Fruit fly (Drosophila melanogaster) whole organism, embryonic: ENCODE measurements around the gene CG31960.
A peak's percentile ranks its signal among the peaks of the same experiment; 100 is the strongest.

Experiments
- ATbp ChIP-seq: fragments of 200-800 bp; sonication (Bioruptor generic); optimal IDR thresholded peaks from 2 replicates; lab custom pipeline; 2017; ENCODE audit warnings: missing biosample characterization, mild to moderate bottlenecking, missing genetic modification characterization, missing genetic modification reagents
- B-H2 ChIP-seq: fragments of 200-800 bp; sonication (Bioruptor generic); optimal IDR thresholded peaks from 2 replicates; lab custom pipeline; 2018; ENCODE audit warnings: missing biosample characterization, mild to moderate bottlenecking, missing genetic modification characterization
- Bgb ChIP-seq: fragments of 200-800 bp; sonication (Bioruptor generic); IDR thresholded peaks from 2 replicates; pipeline ENCODE4 v1.3.6; 2022; ENCODE audit warnings: missing biosample characterization, missing genetic modification characterization; ENCODE audit not compliant: partially characterized antibody
- CG11695 ChIP-seq: fragments of 200-800 bp; sonication (Bioruptor generic); IDR thresholded peaks from 3 replicates; pipeline ENCODE4 v1.3.6; 2022; ENCODE audit warnings: missing biosample characterization, missing genetic modification characterization
- CG12391 ChIP-seq: fragments of 200-800 bp; sonication (Bioruptor generic); optimal IDR thresholded peaks from 3 replicates; lab custom pipeline; 2018; ENCODE audit warnings: missing biosample characterization, mild to moderate bottlenecking, missing genetic modification characterization, moderate library complexity
- CG13624 ChIP-seq: fragments of 200-800 bp; sonication (Bioruptor generic); optimal IDR thresholded peaks from 2 replicates; lab custom pipeline; 2016; ENCODE audit warnings: missing biosample characterization, missing genetic modification characterization
- CG14710 ChIP-seq: fragments of 200-800 bp; sonication (Bioruptor generic); optimal IDR thresholded peaks from 3 replicates; lab custom pipeline; 2019; ENCODE audit warnings: missing biosample characterization, mild to moderate bottlenecking, missing genetic modification characterization, moderate library complexity
- CG14860 ChIP-seq: fragments of 200-800 bp; sonication (Bioruptor generic); IDR thresholded peaks from 3 replicates; pipeline ENCODE4 v1.3.6; 2022; ENCODE audit warnings: missing biosample characterization, missing genetic modification characterization; ENCODE audit not compliant: partially characterized antibody
- CG14965 ChIP-seq: fragments of 200-800 bp; sonication (Bioruptor generic); optimal IDR thresholded peaks from 2 replicates; lab custom pipeline; 2016; ENCODE audit warnings: missing biosample characterization, missing genetic modification characterization, borderline replicate concordance
- CG15696 ChIP-seq: fragments of 200-800 bp; sonication (Bioruptor generic); optimal IDR thresholded peaks from 2 replicates; lab custom pipeline; 2019; ENCODE audit warnings: missing biosample characterization, mild to moderate bottlenecking, missing genetic modification characterization, moderate library complexity
- CG17829 ChIP-seq: fragments of 200-800 bp; optimal IDR thresholded peaks from 2 replicates; lab custom pipeline; 2019; ENCODE audit warnings: missing biosample characterization, mild to moderate bottlenecking, missing genetic modification characterization, moderate library complexity
- CG17912 ChIP-seq: fragments of 200-800 bp; sonication (Bioruptor generic); optimal IDR thresholded peaks from 2 replicates; lab custom pipeline; 2018; ENCODE audit warnings: missing biosample characterization, mild to moderate bottlenecking, missing genetic modification characterization
- CG2129 ChIP-seq: fragments of 200-800 bp; sonication (Bioruptor generic); IDR thresholded peaks from 2 replicates; pipeline ENCODE4 v1.3.6; 2022; ENCODE audit warnings: missing biosample characterization, missing genetic modification characterization; ENCODE audit not compliant: partially characterized antibody
- CG7745 ChIP-seq: fragments of 200-800 bp; sonication (Bioruptor generic); optimal IDR thresholded peaks from 2 replicates; lab custom pipeline; 2018; ENCODE audit warnings: missing biosample characterization, mild to moderate bottlenecking, missing genetic modification characterization, moderate library complexity
- CG8281 ChIP-seq: fragments of 200-800 bp; sonication (Bioruptor generic); optimal IDR thresholded peaks from 2 replicates; lab custom pipeline; 2018; ENCODE audit warnings: missing biosample characterization, mild to moderate bottlenecking, missing genetic modification characterization, moderate library complexity
- CG8290 ChIP-seq, 3 experiments: fragments of 200-800 bp; sonication (Bioruptor generic); optimal IDR thresholded peaks; 2 replicates each; lab custom pipeline; 2016 to 2019; ENCODE audit warnings: missing biosample characterization in 3 of 3, missing genetic modification characterization in 3 of 3, mild to moderate bottlenecking in 2 of 3, moderate library complexity in 1 of 3
- CG9437 ChIP-seq: fragments of 200-800 bp; sonication (Bioruptor generic); optimal IDR thresholded peaks from 2 replicates; lab custom pipeline; 2018; ENCODE audit warnings: missing biosample characterization, mild to moderate bottlenecking, missing genetic modification characterization
- CG9727 ChIP-seq: fragments of 200-800 bp; sonication (Bioruptor generic); optimal IDR thresholded peaks from 3 replicates; lab custom pipeline; 2017; ENCODE audit warnings: missing biosample characterization, mild to moderate bottlenecking, missing genetic modification characterization
- D ChIP-seq, 2 experiments: fragments of 200-800 bp in 1 of 2; fragments of >200 bp in 1 of 2; sonication (Bioruptor generic) in 1 of 2; optimal IDR thresholded peaks; 2 replicates in 1 of 2; 3 replicates in 1 of 2; lab custom pipeline; 2017; ENCODE audit warnings: mild to moderate bottlenecking in 1 of 2, missing biosample characterization in 1 of 2, missing genetic modification characterization in 1 of 2, missing genetic modification reagents in 1 of 2
- ERR ChIP-seq: fragments of 200-800 bp; sonication (Bioruptor generic); optimal IDR thresholded peaks from 2 replicates; lab custom pipeline; 2016; ENCODE audit warnings: missing biosample characterization, missing genetic modification characterization
- HmgD ChIP-seq: fragments of 200-800 bp; sonication (Bioruptor generic); optimal IDR thresholded peaks from 3 replicates; lab custom pipeline; 2016; ENCODE audit warnings: missing biosample characterization, missing genetic modification characterization
- Max ChIP-seq: fragments of 200-800 bp; sonication (Bioruptor generic); optimal IDR thresholded peaks from 2 replicates; lab custom pipeline; 2016; ENCODE audit warnings: missing biosample characterization, mild to moderate bottlenecking, missing genetic modification characterization
- Opbp ChIP-seq: fragments of 200-800 bp; sonication (Bioruptor generic); IDR thresholded peaks from 3 replicates; pipeline ENCODE4 v1.3.6; 2022; ENCODE audit warnings: missing biosample characterization, missing genetic modification characterization; ENCODE audit not compliant: partially characterized antibody
- Scr ChIP-seq: fragments of 200-800 bp; sonication (Bioruptor generic); IDR thresholded peaks from 2 replicates; pipeline ENCODE4 v1.3.6; 2022; ENCODE audit warnings: missing biosample characterization, missing genetic modification characterization; ENCODE audit not compliant: partially characterized antibody
- Xrp1 ChIP-seq: fragments of 200-800 bp; sonication (Bioruptor generic); IDR thresholded peaks from 2 replicates; pipeline ENCODE4 v1.3.6; 2022; ENCODE audit warnings: missing biosample characterization, missing genetic modification characterization
- amos ChIP-seq: fragments of 200-800 bp; sonication (Bioruptor generic); IDR thresholded peaks from 2 replicates; pipeline ENCODE4 v1.3.6; 2022; ENCODE audit warnings: missing biosample characterization, missing genetic modification characterization; ENCODE audit not compliant: partially characterized antibody
- ara ChIP-seq: fragments of 200-800 bp; sonication (Bioruptor generic); IDR thresholded peaks from 2 replicates; pipeline ENCODE4 v1.3.6; 2022; ENCODE audit warnings: missing biosample characterization, missing genetic modification characterization
- ase ChIP-seq: fragments of 200-800 bp; sonication (Bioruptor generic); IDR thresholded peaks from 3 replicates; pipeline ENCODE4 v1.3.6; 2022; ENCODE audit warnings: missing biosample characterization, missing genetic modification characterization
- bowl ChIP-seq: fragments of 200-800 bp; sonication (Bioruptor generic); IDR thresholded peaks from 2 replicates; pipeline ENCODE4 v1.3.6; 2022; ENCODE audit warnings: missing biosample characterization, missing genetic modification characterization
- gsb-n ChIP-seq: fragments of 200-800 bp; sonication (Bioruptor generic); optimal IDR thresholded peaks from 3 replicates; lab custom pipeline; 2018; ENCODE audit warnings: missing biosample characterization, mild to moderate bottlenecking, missing genetic modification characterization
- gt ChIP-seq: fragments of 200-800 bp; sonication (Bioruptor generic); IDR thresholded peaks from 2 replicates; pipeline ENCODE4 v1.3.6; 2022; ENCODE audit warnings: missing biosample characterization, missing genetic modification characterization
- jumu ChIP-seq: fragments of 200-800 bp; sonication (Bioruptor generic); optimal IDR thresholded peaks from 3 replicates; lab custom pipeline; 2016; ENCODE audit warnings: missing biosample characterization, missing genetic modification characterization
- lab ChIP-seq: fragments of 200-800 bp; sonication (Bioruptor generic); optimal IDR thresholded peaks from 3 replicates; lab custom pipeline; 2017; ENCODE audit warnings: missing biosample characterization, missing genetic modification characterization, mild to moderate bottlenecking, moderate library complexity, missing genetic modification reagents
- lilli ChIP-seq: fragments of 200-800 bp; sonication (Bioruptor generic); optimal IDR thresholded peaks from 3 replicates; lab custom pipeline; 2016; ENCODE audit warnings: missing biosample characterization, missing genetic modification characterization
- onecut ChIP-seq: fragments of 200-800 bp; sonication (Bioruptor generic); IDR thresholded peaks from 2 replicates; pipeline ENCODE4 v1.3.6; 2022; ENCODE audit warnings: missing biosample characterization, missing genetic modification characterization
- pan ChIP-seq, 4 experiments: fragments of >200 bp in 3 of 4; fragments of 200-800 bp in 1 of 4; sonication (Bioruptor generic) in 1 of 4; optimal IDR thresholded peaks in 3 of 4; IDR thresholded peaks in 1 of 4; 2 replicates each; pipeline versions ENCODE4 v1.3.6 to Lab custom; 2017 to 2022; ENCODE audit warnings: missing biosample characterization in 2 of 4, missing genetic modification characterization in 2 of 4, mixed read lengths in 1 of 4
- pb ChIP-seq: fragments of 200-800 bp; sonication (Bioruptor generic); optimal IDR thresholded peaks from 3 replicates; lab custom pipeline; 2016; ENCODE audit warnings: missing biosample characterization, missing genetic modification characterization
- pfk ChIP-seq: fragments of 200-800 bp; sonication (Bioruptor generic); optimal IDR thresholded peaks from 2 replicates; lab custom pipeline; 2018; ENCODE audit warnings: missing biosample characterization, mild to moderate bottlenecking, missing genetic modification characterization, moderate library complexity
- prd ChIP-seq, 3 experiments: fragments of >200 bp in 2 of 3; fragments of 200-800 bp in 1 of 3; sonication (Bioruptor generic) in 1 of 3; optimal IDR thresholded peaks in 2 of 3; IDR thresholded peaks in 1 of 3; 2 replicates in 2 of 3; 3 replicates in 1 of 3; pipeline versions ENCODE4 v1.3.6 to Lab custom; 2017 to 2022; ENCODE audit warnings: missing biosample characterization in 1 of 3, missing genetic modification characterization in 1 of 3
- seq ChIP-seq: fragments of 200-800 bp; sonication (Bioruptor generic); IDR thresholded peaks from 2 replicates; pipeline ENCODE4 v1.3.6; 2022; ENCODE audit warnings: missing biosample characterization, missing genetic modification characterization
- sim ChIP-seq: fragments of 200-800 bp; sonication (Bioruptor generic); IDR thresholded peaks from 2 replicates; pipeline ENCODE4 v1.3.6; 2022; ENCODE audit warnings: missing biosample characterization, missing genetic modification characterization
- slp2 ChIP-seq: fragments of 200-800 bp; sonication (Bioruptor generic); optimal IDR thresholded peaks from 2 replicates; lab custom pipeline; 2016; ENCODE audit warnings: missing biosample characterization, missing genetic modification characterization
- sqz ChIP-seq: fragments of 200-800 bp; sonication (Bioruptor generic); optimal IDR thresholded peaks from 3 replicates; lab custom pipeline; 2018; ENCODE audit warnings: missing biosample characterization, mild to moderate bottlenecking, missing genetic modification characterization
- tio ChIP-seq: fragments of 200-800 bp; sonication (Bioruptor generic); optimal IDR thresholded peaks from 2 replicates; lab custom pipeline; 2017; ENCODE audit warnings: missing biosample characterization, missing genetic modification characterization, inconsistent platforms
- zen2 ChIP-seq: fragments of 200-800 bp; sonication (Bioruptor generic); IDR thresholded peaks from 3 replicates; pipeline ENCODE4 v1.3.6; 2022; ENCODE audit warnings: missing biosample characterization, missing genetic modification characterization; ENCODE audit not compliant: partially characterized antibody

The CG31960 gene

dm6 chr2L:3778157-3779060 lies 6.3 kb upstream of the CG31960 start (continued):
- TF ChIP-seq CG15696 (tag; lab: Kevin White, UChicago) (peak; percentile 6), HmgD (GFP tag; lab: Kevin White, UChicago) (no peak), D (optimal IDR thresholded peaks at IDR 0.05; lab: Kevin White, UChicago) (no peak), D (GFP tag; optimal IDR thresholded peaks at IDR 0.05; lab: Kevin White, UChicago) (no peak), zen2 (no peak), CG14965 (GFP tag; lab: Kevin White, UChicago) (no peak), CG14860 (GFP tag; lab: Robert Waterston, UW) (no peak), pfk (GFP tag; lab: Kevin White, UChicago) (peak; percentile 47), Xrp1 (peak; percentile 27; the same call in 1 of the 2 replicates), tio (GFP tag; lab: Kevin White, UChicago) (no peak), gsb-n (no peak), Scr (GFP tag; lab: Robert Waterston, UW) (no peak), ERR (no peak), lilli (GFP tag; lab: Kevin White, UChicago) (no peak), amos (peak; percentile 33; the same call in 1 of the 2 replicates), jumu (GFP tag; lab: Kevin White, UChicago) (no peak), CG8281 (tag; lab: Kevin White, UChicago) (no peak), onecut (GFP tag; lab: Robert Waterston, UW) (no peak), CG11695 (peak; percentile 38; the same call in 1 of the 3 replicates), pb (GFP tag; lab: Kevin White, UChicago) (no peak), CG12391 (tag; lab: Kevin White, UChicago) (peak; percentile 34), CG9727 (GFP tag; lab: Kevin White, UChicago) (peak; percentile 36), Max (GFP tag; lab: Kevin White, UChicago) (no peak), prd (optimal IDR thresholded peaks at IDR 0.05; lab: Kevin White, UChicago) (no peak), prd (GFP tag; IDR thresholded peaks at IDR 0.05; lab: Robert Waterston, UW) (peak; percentile 21; the same call in 1 of the 3 replicates), pan (optimal IDR thresholded peaks at IDR 0.05; lab: Kevin White, UChicago) (no peak), pan (GFP tag; optimal IDR thresholded peaks at IDR 0.05 in 1 of 2, IDR thresholded peaks at IDR 0.05 in 1 of 2) (peak in 1 of 2 experiments; percentile 4), ase (GFP tag; lab: Robert Waterston, UW) (no peak), lab (GFP tag; lab: Kevin White, UChicago) (peak; percentile 48), B-H2 (GFP tag; lab: Kevin White, UChicago) (peak; percentile 46), bowl (GFP tag; lab: Robert Waterston, UW) (peak; percentile 9; the same call in 1 of the 2 replicates), seq (GFP tag; lab: Robert Waterston, UW) (no peak), sqz (GFP tag; lab: Kevin White, UChicago) (peak; percentile 47), gt (no peak), CG8290 (GFP tag; optimal IDR thresholded peaks at IDR 0.05; lab: Kevin White, UChicago) (no peak), CG8290 (tag; optimal IDR thresholded peaks at IDR 0.05; lab: Kevin White, UChicago) (peak in 1 of 2 experiments; percentile 56), CG2129 (GFP tag; lab: Robert Waterston, UW) (no peak), CG14710 (tag; lab: Kevin White, UChicago) (peak; percentile 18), CG13624 (GFP tag; lab: Kevin White, UChicago) (peak; percentile 28), CG9437 (GFP tag; lab: Kevin White, UChicago) (no peak), slp2 (no peak), CG17912 (GFP tag; lab: Kevin White, UChicago) (no peak), Bgb (GFP tag; lab: Robert Waterston, UW) (peak; percentile 11; the same call in 1 of the 2 replicates), CG17829 (tag; lab: Kevin White, UChicago) (peak; percentile 8), ATbp (GFP tag; lab: Kevin White, UChicago) (peak; percentile 19), Opbp (no peak), CG7745 (tag; lab: Kevin White, UChicago) (no peak), sim (GFP tag; lab: Robert Waterston, UW) (no peak), ara (no peak)
